Fruit fly (Drosophila melanogaster): ENCODE data around the gene CG10565.

Gene CG10565

dm6 chr3L:21130839-21131410 is 5.2 kb downstream of the CG10565 start, which contains the start of gene ko (continued):
- no peak for TF ChIP-seq vnd (GFP tag; IDR thresholded peaks at IDR 0.05; ENCODE audit: partially characterized antibody)
- no peak for TF ChIP-seq eve (GFP tag; optimal IDR thresholded peaks at IDR 0.05)
- no peak for TF ChIP-seq MESR4 (GFP tag; optimal IDR thresholded peaks at IDR 0.05)
- TF ChIP-seq kni (GFP tag; optimal IDR thresholded peaks at IDR 0.05), result peak; percentile 84
- no peak for TF ChIP-seq CG2678 (tag; optimal IDR thresholded peaks at IDR 0.05)
- TF ChIP-seq CG13775 (GFP tag; optimal IDR thresholded peaks at IDR 0.05), result no peak
- TF ChIP-seq CG10979 (tag; optimal IDR thresholded peaks at IDR 0.05), result peak; percentile 3
- TF ChIP-seq Dbx (GFP tag; IDR thresholded peaks at IDR 0.05), result no peak
- no peak; the same call in 1 of the 2 replicates for TF ChIP-seq Atf6 (GFP tag; IDR thresholded peaks at IDR 0.05)
- TF ChIP-seq CG31224 (GFP tag; IDR thresholded peaks at IDR 0.05), result no peak
- no peak for TF ChIP-seq CG12155 (GFP tag; optimal IDR thresholded peaks at IDR 0.05)
- TF ChIP-seq CG5953 (GFP tag; IDR thresholded peaks at IDR 0.05), result no peak
- no peak for TF ChIP-seq CG10267 (tag; optimal IDR thresholded peaks at IDR 0.05)
- no peak for TF ChIP-seq Dad (GFP tag; optimal IDR thresholded peaks at IDR 0.05)
- TF ChIP-seq BEAF-32 (GFP tag; optimal IDR thresholded peaks at IDR 0.05), result no peak
- TF ChIP-seq Fer1 (GFP tag; optimal IDR thresholded peaks at IDR 0.05), result no peak
- TF ChIP-seq CG1024 (GFP tag; IDR thresholded peaks at IDR 0.05), result 0 out of 2 replicates have a peak, but pooled peaks have one; percentile 38
- no peak for TF ChIP-seq pfk (GFP tag; optimal IDR thresholded peaks at IDR 0.05)
- no peak for TF ChIP-seq CG8478 (optimal IDR thresholded peaks at IDR 0.05)
- no peak for TF ChIP-seq zf30C (GFP tag; optimal IDR thresholded peaks at IDR 0.05)
- peak; percentile 54 for TF ChIP-seq CG7987 (GFP tag; optimal IDR thresholded peaks at IDR 0.05)
- no peak; the same call in 2 of the 3 replicates for TF ChIP-seq sr (GFP tag; IDR thresholded peaks at IDR 0.05)
- no peak for TF ChIP-seq CG11696 (GFP tag; IDR thresholded peaks at IDR 0.05)
- no peak for TF ChIP-seq gem (tag; optimal IDR thresholded peaks at IDR 0.05)
- TF ChIP-seq CG32532 (GFP tag; IDR thresholded peaks at IDR 0.05), result no peak
- no peak for TF ChIP-seq CG32767 (GFP tag; IDR thresholded peaks at IDR 0.05)
- TF ChIP-seq CG33213 (GFP tag; optimal IDR thresholded peaks at IDR 0.05), result peak; percentile 19
- TF ChIP-seq CG7357 (GFP tag; IDR thresholded peaks at IDR 0.05), result no peak
- no peak for TF ChIP-seq CG10147 (GFP tag; optimal IDR thresholded peaks at IDR 0.05)
- TF ChIP-seq Gsc (GFP tag; IDR thresholded peaks at IDR 0.05), result no peak
- TF ChIP-seq sc (optimal IDR thresholded peaks at IDR 0.05), result no peak
- peak; percentile 48 for TF ChIP-seq sc (GFP tag; optimal IDR thresholded peaks at IDR 0.05)
- peak; percentile 42 for TF ChIP-seq CG10209 (GFP tag; optimal IDR thresholded peaks at IDR 0.05)
- TF ChIP-seq en (GFP tag; optimal IDR thresholded peaks at IDR 0.05), result peak; percentile 24
- TF ChIP-seq CG2129 (GFP tag; IDR thresholded peaks at IDR 0.05; ENCODE audit: partially characterized antibody), result no peak
- TF ChIP-seq CG42726 (GFP tag; IDR thresholded peaks at IDR 0.05; ENCODE audit: partially characterized antibody), result no peak
- no peak for TF ChIP-seq disco-r (GFP tag; optimal IDR thresholded peaks at IDR 0.05)
- TF ChIP-seq mam (GFP tag; optimal IDR thresholded peaks at IDR 0.05), result no peak
- TF ChIP-seq E2f2 (GFP tag; IDR thresholded peaks at IDR 0.05), result no peak; the same call in 1 of the 2 replicates
- no peak for TF ChIP-seq Lim3 (GFP tag; IDR thresholded peaks at IDR 0.05)
- no peak for TF ChIP-seq bcd (GFP tag; optimal IDR thresholded peaks at IDR 0.05)
- peak; percentile 5 for TF ChIP-seq CG12391 (tag; optimal IDR thresholded peaks at IDR 0.05)
- no peak for TF ChIP-seq CG34376 (GFP tag; optimal IDR thresholded peaks at IDR 0.05)
- TF ChIP-seq gro (GFP tag; optimal IDR thresholded peaks at IDR 0.05), result no peak
- no peak for TF ChIP-seq CG14667 (GFP tag; IDR thresholded peaks at IDR 0.05)
- TF ChIP-seq CG3847 (GFP tag; IDR thresholded peaks at IDR 0.05), result no peak
- TF ChIP-seq B-H1 (GFP tag; IDR thresholded peaks at IDR 0.05), result no peak
- peak; percentile 67 for TF ChIP-seq Xrp1 (GFP tag; IDR thresholded peaks at IDR 0.05)
- no peak for TF ChIP-seq hb (GFP tag; IDR thresholded peaks at IDR 0.05; ENCODE audit: partially characterized antibody)
- no peak for TF ChIP-seq CG4730 (GFP tag; IDR thresholded peaks at IDR 0.05)
- peak; percentile 26 for TF ChIP-seq NC2β (GFP tag; optimal IDR thresholded peaks at IDR 0.05)
- no peak for TF ChIP-seq mirr (GFP tag; optimal IDR thresholded peaks at IDR 0.05)

Measured in whole organism, embryonic.